Worm (Caenorhabditis elegans) whole organism, L3 larva: ENCODE results near the gene pab-2.

Experiments used
- R02D3.7 ChIP-seq: fragments of 150-350 bp; optimal IDR thresholded peaks from 2 replicates; lab custom pipeline; 2014; ENCODE audit warnings: missing biosample characterization, missing genetic modification characterization
- aly-2 ChIP-seq: fragments of 150-350 bp; optimal IDR thresholded peaks from 2 replicates; lab custom pipeline; 2014; ENCODE audit warnings: missing biosample characterization, missing genetic modification characterization
- ama-1 ChIP-seq: fragments of 150-350 bp; optimal IDR thresholded peaks from 2 replicates; lab custom pipeline; 2018
- ceh-16 ChIP-seq: sonication (generic microtip); optimal IDR thresholded peaks from 2 replicates; lab custom pipeline; 2017; ENCODE audit warnings: missing biosample characterization, missing genetic modification characterization
- ceh-28 ChIP-seq: fragments of 150-350 bp; optimal IDR thresholded peaks from 2 replicates; lab custom pipeline; 2014; ENCODE audit warnings: missing biosample characterization, missing genetic modification reagents, missing genetic modification characterization
- ceh-82 ChIP-seq: fragments of 150-350 bp; optimal IDR thresholded peaks from 2 replicates; lab custom pipeline; 2014; ENCODE audit warnings: missing biosample characterization, missing genetic modification characterization
- daf-12 ChIP-seq: fragments of 150-350 bp; optimal IDR thresholded peaks from 2 replicates; lab custom pipeline; 2014; ENCODE audit warnings: missing biosample characterization, missing genetic modification reagents, missing genetic modification characterization
- elt-1 ChIP-seq: fragments of 150-350 bp; optimal IDR thresholded peaks from 2 replicates; lab custom pipeline; 2014; ENCODE audit warnings: missing biosample characterization, missing genetic modification characterization
- elt-2 ChIP-seq: sonication (generic microtip); optimal IDR thresholded peaks from 2 replicates; lab custom pipeline; 2016; ENCODE audit warnings: missing genetic modification reagents, mild to moderate bottlenecking, missing genetic modification characterization, missing compliant biosample characterization
- elt-3 ChIP-seq, 3 experiments: fragments of 150-350 bp in 1 of 3; sonication (generic microtip) in 2 of 3; optimal IDR thresholded peaks; 2 replicates in 2 of 3; 4 replicates in 1 of 3; lab custom pipeline; 2014 to 2017; ENCODE audit warnings: missing biosample characterization in 3 of 3, missing genetic modification characterization in 3 of 3
- eor-1 ChIP-seq, 2 experiments: fragments of 150-350 bp; optimal IDR thresholded peaks; 2 replicates each; lab custom pipeline; 2014 to 2018; ENCODE audit warnings: missing biosample characterization in 2 of 2, missing genetic modification characterization in 2 of 2
- hmg-11 ChIP-seq: sonication (generic microtip); optimal IDR thresholded peaks from 2 replicates; lab custom pipeline; 2016; ENCODE audit warnings: missing genetic modification characterization, missing compliant biosample characterization
- jun-1 ChIP-seq: fragments of 150-350 bp; optimal IDR thresholded peaks from 2 replicates; lab custom pipeline; 2014; ENCODE audit warnings: missing biosample characterization, missing genetic modification reagents, missing genetic modification characterization
- lin-39 ChIP-seq: fragments of 150-350 bp; optimal IDR thresholded peaks from 2 replicates; lab custom pipeline; 2018; ENCODE audit warnings: missing biosample characterization, missing genetic modification reagents, missing genetic modification characterization
- lsy-12 ChIP-seq: sonication (generic microtip); optimal IDR thresholded peaks from 2 replicates; lab custom pipeline; 2016; ENCODE audit warnings: mild to moderate bottlenecking, missing genetic modification characterization, missing compliant biosample characterization
- mdl-1 ChIP-seq: fragments of 150-350 bp; optimal IDR thresholded peaks from 2 replicates; lab custom pipeline; 2014; ENCODE audit warnings: missing biosample characterization, missing genetic modification characterization
- mml-1 ChIP-seq: fragments of 150-350 bp; sonication (generic microtip); optimal IDR thresholded peaks from 3 replicates; lab custom pipeline; 2014; ENCODE audit warnings: missing biosample characterization, missing genetic modification characterization
- nfya-1 ChIP-seq: sonication (generic microtip); optimal IDR thresholded peaks from 2 replicates; lab custom pipeline; 2017; ENCODE audit warnings: missing genetic modification characterization, mild to moderate bottlenecking, missing compliant biosample characterization, antibody characterized with exemption, moderate library complexity; ENCODE audit not compliant: insufficient read depth
- nhr-11 ChIP-seq: fragments of 150-350 bp; optimal IDR thresholded peaks from 2 replicates; lab custom pipeline; 2014; ENCODE audit warnings: missing biosample characterization, missing genetic modification characterization
- nhr-23 ChIP-seq: fragments of 150-350 bp; optimal IDR thresholded peaks from 2 replicates; lab custom pipeline; 2014; ENCODE audit warnings: missing biosample characterization, missing genetic modification reagents, missing genetic modification characterization
- nhr-237 ChIP-seq: fragments of 150-350 bp; optimal IDR thresholded peaks from 2 replicates; lab custom pipeline; 2014; ENCODE audit warnings: missing biosample characterization, missing genetic modification characterization
- nhr-25 ChIP-seq: sonication (generic microtip); optimal IDR thresholded peaks from 2 replicates; lab custom pipeline; 2017; ENCODE audit warnings: missing biosample characterization, missing genetic modification characterization
- nhr-43 ChIP-seq: sonication (generic microtip); optimal IDR thresholded peaks from 2 replicates; lab custom pipeline; 2016; ENCODE audit warnings: mild to moderate bottlenecking, missing genetic modification characterization, missing compliant biosample characterization; ENCODE audit not compliant: poor library complexity, severe bottlenecking
- nhr-76 ChIP-seq: fragments of 150-350 bp; sonication (generic microtip); optimal IDR thresholded peaks from 5 replicates; lab custom pipeline; 2014; ENCODE audit warnings: missing biosample characterization, missing genetic modification characterization
- pha-4 ChIP-seq: fragments of 150-350 bp; optimal IDR thresholded peaks from 2 replicates; lab custom pipeline; 2014; ENCODE audit warnings: missing biosample characterization, missing genetic modification reagents, missing genetic modification characterization
- pqm-1 ChIP-seq: fragments of 150-350 bp; optimal IDR thresholded peaks from 2 replicates; lab custom pipeline; 2017; ENCODE audit warnings: missing biosample characterization, missing genetic modification characterization, inconsistent platforms
- sea-2 ChIP-seq: fragments of 150-350 bp; sonication (generic microtip); optimal IDR thresholded peaks from 4 replicates; lab custom pipeline; 2014; ENCODE audit warnings: missing biosample characterization, missing genetic modification reagents, missing genetic modification characterization
- skn-1 ChIP-seq: fragments of 150-350 bp; optimal IDR thresholded peaks from 2 replicates; lab custom pipeline; 2014; ENCODE audit warnings: missing biosample characterization, missing genetic modification characterization
- snpc-4 ChIP-seq: fragments of 150-350 bp; optimal IDR thresholded peaks from 2 replicates; lab custom pipeline; 2014; ENCODE audit warnings: missing biosample characterization, missing genetic modification characterization
- unc-39 ChIP-seq: sonication (generic microtip); optimal IDR thresholded peaks from 4 replicates; lab custom pipeline; 2017; ENCODE audit warnings: missing biosample characterization, missing genetic modification characterization
- unc-62 ChIP-seq: fragments of 150-350 bp; sonication (generic microtip); optimal IDR thresholded peaks from 4 replicates; lab custom pipeline; 2014; ENCODE audit warnings: missing biosample characterization, missing genetic modification reagents, missing genetic modification characterization
- zag-1 ChIP-seq: fragments of 150-350 bp; optimal IDR thresholded peaks from 2 replicates; lab custom pipeline; 2014; ENCODE audit warnings: missing biosample characterization, missing genetic modification characterization
- ztf-11 ChIP-seq: fragments of 150-350 bp; optimal IDR thresholded peaks from 2 replicates; lab custom pipeline; 2014; ENCODE audit warnings: missing biosample characterization, missing genetic modification characterization
- ztf-4 ChIP-seq: fragments of 150-350 bp; optimal IDR thresholded peaks from 2 replicates; lab custom pipeline; 2014; ENCODE audit warnings: missing biosample characterization, missing genetic modification characterization

pab-2 gene

DNA sequence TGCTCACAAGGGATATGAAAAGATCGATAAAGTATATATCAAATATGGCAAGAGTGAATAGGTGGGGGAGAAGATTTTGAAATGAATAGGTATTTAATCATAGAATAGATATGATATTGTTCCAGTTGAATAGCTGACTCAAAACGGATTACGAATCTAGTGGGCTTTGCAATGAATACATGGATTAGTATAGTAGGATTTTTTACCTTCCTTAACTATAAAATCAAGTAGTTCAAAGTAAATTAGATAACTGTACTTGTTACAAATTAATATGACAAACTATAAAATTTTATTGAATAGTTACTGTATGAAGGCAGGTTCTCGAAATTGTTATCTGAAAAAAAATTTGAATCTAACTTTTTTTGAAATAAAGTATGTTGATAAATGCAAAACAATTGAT is 23.7 kb upstream of the pab-2 start, which contains the start of gene odr-1:
TSS of gene odr-1 (minus strand) at position 101 of the 400 bp plus-strand sequence.
- TF ChIP-seq nhr-76 = no peak
- TF ChIP-seq, all 47 proteins: peak for 0

DNA sequence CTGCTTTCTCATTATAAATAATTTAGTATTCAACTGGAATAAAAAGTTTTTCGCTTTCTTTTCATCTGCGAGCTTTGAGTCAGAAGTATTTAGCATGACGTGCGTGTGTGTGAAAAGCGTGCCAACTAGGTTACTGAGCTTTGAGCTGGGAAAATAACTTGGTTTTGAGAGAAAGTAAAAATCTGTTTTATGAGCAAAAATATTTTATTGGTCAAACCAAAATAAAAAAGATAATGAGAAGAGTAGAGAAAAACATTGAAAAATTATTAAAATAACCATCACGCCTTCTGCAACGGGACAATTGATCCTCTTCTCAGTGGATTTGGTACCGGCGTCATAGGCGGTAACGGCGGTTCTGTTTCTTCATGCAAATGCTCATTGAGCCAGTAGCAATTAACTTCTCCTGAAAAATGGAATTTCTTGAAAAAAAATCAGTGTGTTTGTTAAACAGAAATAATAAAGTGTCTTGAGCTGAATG is 17.4 kb upstream of the pab-2 start:
- TF ChIP-seq mml-1 (no peak), ama-1 (lab: Kevin White, UChicago) (peak; percentile 96), nhr-43 (tag; lab: Kevin White, UChicago) (peak; percentile 15)

DNA sequence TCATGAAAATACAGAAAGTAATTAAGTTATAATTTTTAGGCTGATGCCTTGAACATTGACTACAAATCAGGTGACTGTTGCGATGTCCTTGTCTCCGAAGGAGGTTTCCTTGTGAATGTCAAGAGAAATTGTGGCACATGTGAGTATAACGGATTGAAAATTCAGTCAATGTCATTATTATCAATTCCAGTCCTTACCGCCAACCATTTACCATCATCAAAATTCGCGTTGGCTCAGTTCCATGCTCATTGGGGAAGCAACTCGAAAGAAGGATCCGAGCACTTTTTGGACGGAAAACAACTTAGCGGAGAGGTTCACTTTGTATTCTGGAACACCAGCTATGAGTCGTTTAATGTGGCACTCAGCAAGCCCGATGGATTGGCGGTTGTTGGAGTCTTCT is 16.1 kb upstream of the pab-2 start:
- peak; percentile 51 for TF ChIP-seq ama-1 (lab: Kevin White, UChicago)
- TF ChIP-seq eor-1 (tag; optimal IDR thresholded peaks at IDR 0.05; lab: Kevin White, UChicago) = no peak
- no peak for TF ChIP-seq aly-2 (tag; lab: Kevin White, UChicago)
- TF ChIP-seq lin-39 = no peak

DNA sequence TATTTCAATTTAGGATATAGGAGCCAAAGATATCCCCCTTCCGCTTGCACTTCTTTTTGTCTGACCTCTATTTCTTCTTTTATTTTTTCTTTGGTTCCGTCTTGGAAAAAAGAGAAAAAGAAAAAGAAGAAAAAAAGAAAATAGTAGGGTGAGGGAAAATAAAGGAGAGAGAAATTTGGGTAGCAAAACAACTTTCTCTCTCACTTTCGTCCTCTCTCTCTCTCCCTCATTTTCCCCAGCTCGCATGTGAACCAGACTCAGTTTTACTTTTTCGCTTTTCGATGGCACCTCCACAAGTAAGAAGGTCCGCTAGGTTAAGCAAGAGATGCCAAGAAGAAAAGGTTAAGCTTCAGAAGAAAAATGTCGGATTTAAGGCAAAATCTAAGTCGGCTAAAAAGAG is 15.5 kb upstream of the pab-2 start:
- TF ChIP-seq ztf-11 (tag; lab: Kevin White, UChicago) (no peak), ceh-82 (tag; lab: Kevin White, UChicago) (no peak), ama-1 (lab: Kevin White, UChicago) (peak; percentile 86), lin-39 (peak; percentile 30), zag-1 (tag; lab: Kevin White, UChicago) (no peak), pqm-1 (tag; lab: Kevin White, UChicago) (no peak), jun-1 (tag; lab: Kevin White, UChicago) (no peak), R02D3.7 (no peak), daf-12 (tag; lab: Kevin White, UChicago) (no peak), eor-1 (tag; optimal IDR thresholded peaks at IDR 0.05; lab: Kevin White, UChicago) (no peak), elt-3 (tag; optimal IDR thresholded peaks at IDR 0.05; lab: Kevin White, UChicago) (no peak), mdl-1 (tag; lab: Kevin White, UChicago) (no peak), pha-4 (tag; lab: Kevin White, UChicago) (no peak), snpc-4 (tag; lab: Kevin White, UChicago) (no peak), lsy-12 (tag; lab: Kevin White, UChicago) (no peak), sea-2 (GFP tag; lab: Kevin White, UChicago) (no peak), ztf-4 (tag; lab: Kevin White, UChicago) (peak; percentile 22), hmg-11 (tag; lab: Kevin White, UChicago) (peak; percentile 23), unc-62 (GFP tag; lab: Kevin White, UChicago) (no peak), ceh-16 (no peak), nhr-237 (no peak), unc-39 (tag; lab: Kevin White, UChicago) (no peak), nfya-1 (tag; lab: Kevin White, UChicago) (peak; percentile 41), ceh-28 (tag; lab: Kevin White, UChicago) (no peak), skn-1 (tag; lab: Kevin White, UChicago) (no peak), nhr-11 (tag; lab: Kevin White, UChicago) (no peak), elt-2 (no peak)

DNA sequence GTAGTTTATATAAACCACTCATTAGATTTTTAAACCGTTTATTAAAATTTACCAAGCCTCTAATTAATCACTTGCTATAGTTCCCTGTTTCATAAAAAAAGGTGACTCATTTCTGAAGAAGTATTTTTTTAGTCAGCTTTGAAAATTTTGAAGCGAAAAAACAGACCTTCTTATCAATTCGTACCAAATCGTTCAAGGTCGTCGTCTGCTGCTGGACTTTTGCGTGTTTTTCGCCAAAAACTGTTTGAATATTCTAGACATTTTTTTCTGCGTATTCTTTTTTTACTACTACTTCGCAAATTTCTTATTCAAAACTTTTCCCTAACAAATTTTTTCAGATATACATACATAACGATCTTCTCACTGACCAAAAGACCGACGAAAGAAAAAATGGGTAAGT is 15.0 kb upstream of the pab-2 start, which contains the start of gene cah-4:
TSS of gene cah-4 (plus strand) at position 339 of the 400 bp plus-strand sequence.
- TF ChIP-seq ama-1 (lab: Kevin White, UChicago) = peak; percentile 94
- TF ChIP-seq nhr-23 (tag; lab: Kevin White, UChicago) = no peak
- TF ChIP-seq, all 47 proteins: peak for 1

DNA sequence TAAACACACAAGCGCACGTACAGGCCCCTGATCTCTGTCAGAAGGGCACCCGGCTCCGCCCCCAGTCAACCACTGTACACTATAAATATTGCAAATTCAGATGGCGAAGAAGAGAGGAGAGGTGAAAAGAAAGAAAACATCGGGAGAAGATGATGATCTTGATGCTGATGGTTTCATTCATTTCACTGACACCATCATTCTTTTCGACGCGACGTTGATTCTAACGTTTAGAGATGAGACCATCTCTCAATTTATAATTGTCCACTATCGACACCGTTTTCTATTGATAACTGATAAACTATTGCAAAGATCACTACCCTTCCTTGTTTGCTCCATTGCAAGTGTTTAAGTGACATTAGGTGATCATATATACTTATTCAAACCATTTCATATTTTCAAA is 14.1 kb upstream of the pab-2 start:
- TF ChIP-seq ama-1 (lab: Kevin White, UChicago) (peak; percentile 85), R02D3.7 (no peak), pqm-1 (tag; lab: Kevin White, UChicago) (no peak), nhr-43 (tag; lab: Kevin White, UChicago) (peak; percentile 35), elt-3 (tag; optimal IDR thresholded peaks at IDR 0.05; lab: Kevin White, UChicago) (peak in 1 of 3 experiments; percentile 74), nhr-23 (tag; lab: Kevin White, UChicago) (peak; percentile 29), nhr-25 (tag; lab: Kevin White, UChicago) (peak; percentile 24), hmg-11 (tag; lab: Kevin White, UChicago) (no peak), elt-1 (tag; lab: Kevin White, UChicago) (peak; percentile 37), ceh-82 (tag; lab: Kevin White, UChicago) (no peak)
